Fruit fly (Drosophila melanogaster) whole organism, embryonic: ENCODE data around the gene CG14282.

Source experiments
- Atf6 ChIP-seq: fragments of 200-800 bp; sonication (Bioruptor generic); IDR thresholded peaks from 2 replicates; pipeline ENCODE4 v1.3.6; 2022; ENCODE audit warnings: missing biosample characterization, missing genetic modification characterization
- CG10431 ChIP-seq: fragments of 200-800 bp; sonication (Bioruptor generic); optimal IDR thresholded peaks from 3 replicates; lab custom pipeline; 2018; ENCODE audit warnings: missing biosample characterization, mild to moderate bottlenecking, missing genetic modification characterization
- CG11695 ChIP-seq: fragments of 200-800 bp; sonication (Bioruptor generic); IDR thresholded peaks from 3 replicates; pipeline ENCODE4 v1.3.6; 2022; ENCODE audit warnings: missing biosample characterization, missing genetic modification characterization
- CG12155 ChIP-seq: fragments of 200-800 bp; sonication (Bioruptor generic); optimal IDR thresholded peaks from 3 replicates; lab custom pipeline; 2016; ENCODE audit warnings: missing biosample characterization, missing genetic modification characterization
- CG15514 ChIP-seq: fragments of 200-800 bp; sonication (Bioruptor generic); optimal IDR thresholded peaks from 3 replicates; lab custom pipeline; 2017; ENCODE audit warnings: missing biosample characterization, missing genetic modification characterization, mild to moderate bottlenecking, moderate library complexity, missing genetic modification reagents
- CG16813 ChIP-seq: fragments of 200-800 bp; sonication (Bioruptor generic); IDR thresholded peaks from 3 replicates; pipeline ENCODE4 v1.3.6; 2022; ENCODE audit warnings: missing biosample characterization, missing genetic modification characterization; ENCODE audit not compliant: partially characterized antibody
- CG17568 ChIP-seq: fragments of 200-800 bp; sonication (Bioruptor generic); optimal IDR thresholded peaks from 2 replicates; lab custom pipeline; 2018; ENCODE audit warnings: missing biosample characterization, mild to moderate bottlenecking, missing genetic modification characterization, moderate library complexity
- CG17829 ChIP-seq: fragments of 200-800 bp; optimal IDR thresholded peaks from 2 replicates; lab custom pipeline; 2019; ENCODE audit warnings: missing biosample characterization, mild to moderate bottlenecking, missing genetic modification characterization, moderate library complexity
- CG1792 ChIP-seq: fragments of 200-800 bp; sonication (Bioruptor generic); optimal IDR thresholded peaks from 2 replicates; lab custom pipeline; 2016; ENCODE audit warnings: missing biosample characterization, missing genetic modification characterization
- CG1832 ChIP-seq: fragments of 200-800 bp; sonication (Bioruptor generic); optimal IDR thresholded peaks from 2 replicates; lab custom pipeline; 2017; ENCODE audit warnings: missing biosample characterization, mild to moderate bottlenecking, missing genetic modification characterization, inconsistent platforms
- CG2712 ChIP-seq: fragments of 200-800 bp; optimal IDR thresholded peaks from 3 replicates; lab custom pipeline; 2019; ENCODE audit warnings: missing biosample characterization, mild to moderate bottlenecking, missing genetic modification characterization, moderate library complexity
- CG30020 ChIP-seq: fragments of 200-800 bp; optimal IDR thresholded peaks from 2 replicates; lab custom pipeline; 2019; ENCODE audit warnings: missing biosample characterization, mild to moderate bottlenecking, missing genetic modification characterization, moderate library complexity
- CG32772 ChIP-seq: fragments of 200-800 bp; sonication (Bioruptor generic); IDR thresholded peaks from 2 replicates; pipeline ENCODE4 v1.3.6; 2022; ENCODE audit warnings: missing biosample characterization, missing genetic modification characterization
- CG34422 ChIP-seq: fragments of 200-800 bp; sonication (Bioruptor generic); IDR thresholded peaks from 3 replicates; pipeline ENCODE4 v1.3.6; 2022; ENCODE audit warnings: missing biosample characterization, missing genetic modification characterization
- CG4404 ChIP-seq: fragments of 200-800 bp; sonication (Bioruptor generic); IDR thresholded peaks from 2 replicates; pipeline ENCODE4 v1.3.6; 2022; ENCODE audit warnings: missing biosample characterization, missing genetic modification characterization
- CG6654 ChIP-seq: fragments of 200-800 bp; sonication (Bioruptor generic); optimal IDR thresholded peaks from 2 replicates; lab custom pipeline; 2017; ENCODE audit warnings: missing biosample characterization, mild to moderate bottlenecking, missing genetic modification characterization
- CG6854 ChIP-seq: fragments of 200-800 bp; sonication (Bioruptor generic); optimal IDR thresholded peaks from 3 replicates; lab custom pipeline; 2017; ENCODE audit warnings: missing biosample characterization, mild to moderate bottlenecking, missing genetic modification characterization
- CG7987 ChIP-seq: fragments of 200-800 bp; sonication (Bioruptor generic); optimal IDR thresholded peaks from 2 replicates; lab custom pipeline; 2018; ENCODE audit warnings: missing biosample characterization, mild to moderate bottlenecking, missing genetic modification characterization, moderate library complexity
- CG8089 ChIP-seq: fragments of 200-800 bp; sonication (Bioruptor generic); optimal IDR thresholded peaks from 3 replicates; lab custom pipeline; 2016; ENCODE audit warnings: missing biosample characterization, missing genetic modification characterization
- CrebB ChIP-seq: fragments of 200-800 bp; sonication (Bioruptor generic); optimal IDR thresholded peaks from 3 replicates; lab custom pipeline; 2018; ENCODE audit warnings: missing biosample characterization, mild to moderate bottlenecking, missing genetic modification characterization
- D ChIP-seq, 2 experiments: fragments of 200-800 bp in 1 of 2; fragments of >200 bp in 1 of 2; sonication (Bioruptor generic) in 1 of 2; optimal IDR thresholded peaks; 2 replicates in 1 of 2; 3 replicates in 1 of 2; lab custom pipeline; 2017; ENCODE audit warnings: mild to moderate bottlenecking in 1 of 2, missing biosample characterization in 1 of 2, missing genetic modification characterization in 1 of 2, missing genetic modification reagents in 1 of 2
- Eip74EF ChIP-seq, 2 experiments: fragments of 200-800 bp in 1 of 2; fragments of >200 bp in 1 of 2; sonication (Bioruptor generic) in 1 of 2; optimal IDR thresholded peaks; 2 replicates each; lab custom pipeline; 2017 to 2019; ENCODE audit warnings: missing biosample characterization in 2 of 2, missing genetic modification characterization in 2 of 2, mild to moderate bottlenecking in 1 of 2, moderate library complexity in 1 of 2
- Hmr ChIP-seq: fragments of 200-800 bp; sonication (Bioruptor generic); optimal IDR thresholded peaks from 3 replicates; lab custom pipeline; 2017; ENCODE audit warnings: mild to moderate bottlenecking, missing biosample characterization, missing genetic modification reagents, missing genetic modification characterization
- Taf1 ChIP-seq: fragments of 200-800 bp; sonication (Bioruptor generic); IDR thresholded peaks from 2 replicates; pipeline ENCODE4 v1.3.6; 2022; ENCODE audit warnings: missing biosample characterization, missing genetic modification characterization
- amos ChIP-seq: fragments of 200-800 bp; sonication (Bioruptor generic); IDR thresholded peaks from 2 replicates; pipeline ENCODE4 v1.3.6; 2022; ENCODE audit warnings: missing biosample characterization, missing genetic modification characterization; ENCODE audit not compliant: partially characterized antibody
- ap ChIP-seq: fragments of 200-800 bp; sonication (Bioruptor generic); IDR thresholded peaks from 2 replicates; pipeline ENCODE4 v1.3.6; 2022; ENCODE audit warnings: missing biosample characterization, missing genetic modification characterization
- bowl ChIP-seq: fragments of 200-800 bp; sonication (Bioruptor generic); IDR thresholded peaks from 2 replicates; pipeline ENCODE4 v1.3.6; 2022; ENCODE audit warnings: missing biosample characterization, missing genetic modification characterization
- caup ChIP-seq: fragments of 200-800 bp; sonication (Bioruptor generic); optimal IDR thresholded peaks from 3 replicates; lab custom pipeline; 2017; ENCODE audit warnings: missing biosample characterization, mild to moderate bottlenecking, missing genetic modification characterization, moderate library complexity; ENCODE audit not compliant: severe bottlenecking
- cg ChIP-seq: fragments of 200-800 bp; sonication (Bioruptor generic); optimal IDR thresholded peaks from 3 replicates; lab custom pipeline; 2019; ENCODE audit warnings: missing biosample characterization, mild to moderate bottlenecking, missing genetic modification characterization, moderate library complexity
- fd64A ChIP-seq: fragments of 200-800 bp; sonication (Bioruptor generic); optimal IDR thresholded peaks from 3 replicates; lab custom pipeline; 2018; ENCODE audit warnings: missing biosample characterization, mild to moderate bottlenecking, missing genetic modification characterization
- gsb-n ChIP-seq: fragments of 200-800 bp; sonication (Bioruptor generic); optimal IDR thresholded peaks from 3 replicates; lab custom pipeline; 2018; ENCODE audit warnings: missing biosample characterization, mild to moderate bottlenecking, missing genetic modification characterization
- her ChIP-seq: fragments of 200-800 bp; sonication (Bioruptor generic); optimal IDR thresholded peaks from 2 replicates; lab custom pipeline; 2016; ENCODE audit warnings: missing biosample characterization, missing genetic modification characterization
- knrl ChIP-seq: fragments of 200-800 bp; sonication (Bioruptor generic); IDR thresholded peaks from 3 replicates; pipeline ENCODE4 v1.3.6; 2022; ENCODE audit warnings: missing biosample characterization, missing genetic modification characterization; ENCODE audit not compliant: partially characterized antibody
- lab ChIP-seq: fragments of 200-800 bp; sonication (Bioruptor generic); optimal IDR thresholded peaks from 3 replicates; lab custom pipeline; 2017; ENCODE audit warnings: missing biosample characterization, missing genetic modification characterization, mild to moderate bottlenecking, moderate library complexity, missing genetic modification reagents
- nmo ChIP-seq: fragments of 200-800 bp; sonication (Bioruptor generic); optimal IDR thresholded peaks from 2 replicates; lab custom pipeline; 2018; ENCODE audit warnings: missing biosample characterization, mild to moderate bottlenecking, missing genetic modification characterization, moderate library complexity
- oc ChIP-seq: fragments of 200-800 bp; sonication (Bioruptor generic); optimal IDR thresholded peaks from 2 replicates; lab custom pipeline; 2018; ENCODE audit warnings: missing biosample characterization, mild to moderate bottlenecking, missing genetic modification characterization, moderate library complexity
- otp ChIP-seq: fragments of 200-800 bp; sonication (Bioruptor generic); IDR thresholded peaks from 3 replicates; pipeline ENCODE4, ENCODE4 v1.3.6; 2022; ENCODE audit warnings: missing biosample characterization, missing genetic modification characterization
- pho ChIP-seq: fragments of 200-800 bp; sonication (Bioruptor generic); optimal IDR thresholded peaks from 2 replicates; lab custom pipeline; 2016; ENCODE audit warnings: missing biosample characterization, missing genetic modification characterization
- ranshi ChIP-seq: fragments of 200-800 bp; sonication (Bioruptor generic); IDR thresholded peaks from 2 replicates; pipeline ENCODE4 v1.3.6; 2022; ENCODE audit warnings: missing biosample characterization, missing genetic modification characterization
- rib ChIP-seq: fragments of 200-800 bp; sonication (Bioruptor generic); IDR thresholded peaks from 2 replicates; pipeline ENCODE4 v1.3.6; 2022; ENCODE audit warnings: missing biosample characterization, missing genetic modification characterization
- row ChIP-seq: fragments of 200-800 bp; sonication (Bioruptor generic); IDR thresholded peaks from 3 replicates; pipeline ENCODE4 v1.3.6; 2022; ENCODE audit warnings: missing biosample characterization, missing genetic modification characterization
- run ChIP-seq: fragments of 200-800 bp; sonication (Bioruptor generic); optimal IDR thresholded peaks from 3 replicates; lab custom pipeline; 2018; ENCODE audit warnings: missing biosample characterization, mild to moderate bottlenecking, missing genetic modification characterization
- sens ChIP-seq: fragments of 200-800 bp; sonication (Bioruptor generic); peaks from one replicate; lab custom pipeline; 2016; ENCODE audit warnings: missing biosample characterization, missing genetic modification characterization
- sna ChIP-seq: fragments of 200-800 bp; sonication (Bioruptor generic); IDR thresholded peaks from 2 replicates; pipeline ENCODE4 v1.3.6; 2022; ENCODE audit warnings: missing biosample characterization, missing genetic modification characterization; ENCODE audit not compliant: partially characterized antibody
- stc ChIP-seq: fragments of 200-800 bp; sonication (Bioruptor generic); IDR thresholded peaks from 2 replicates; pipeline ENCODE4 v1.3.6; 2022; ENCODE audit warnings: missing biosample characterization, missing genetic modification characterization
- twi ChIP-seq: fragments of 200-800 bp; optimal IDR thresholded peaks from 2 replicates; lab custom pipeline; 2019; ENCODE audit warnings: missing biosample characterization, mild to moderate bottlenecking, missing genetic modification characterization, moderate library complexity
- zfh1 ChIP-seq: fragments of 200-800 bp; sonication (Bioruptor generic); IDR thresholded peaks from 3 replicates; pipeline ENCODE4 v1.3.6; 2022; ENCODE audit warnings: missing biosample characterization, missing genetic modification characterization

CG14282 gene

DNA sequence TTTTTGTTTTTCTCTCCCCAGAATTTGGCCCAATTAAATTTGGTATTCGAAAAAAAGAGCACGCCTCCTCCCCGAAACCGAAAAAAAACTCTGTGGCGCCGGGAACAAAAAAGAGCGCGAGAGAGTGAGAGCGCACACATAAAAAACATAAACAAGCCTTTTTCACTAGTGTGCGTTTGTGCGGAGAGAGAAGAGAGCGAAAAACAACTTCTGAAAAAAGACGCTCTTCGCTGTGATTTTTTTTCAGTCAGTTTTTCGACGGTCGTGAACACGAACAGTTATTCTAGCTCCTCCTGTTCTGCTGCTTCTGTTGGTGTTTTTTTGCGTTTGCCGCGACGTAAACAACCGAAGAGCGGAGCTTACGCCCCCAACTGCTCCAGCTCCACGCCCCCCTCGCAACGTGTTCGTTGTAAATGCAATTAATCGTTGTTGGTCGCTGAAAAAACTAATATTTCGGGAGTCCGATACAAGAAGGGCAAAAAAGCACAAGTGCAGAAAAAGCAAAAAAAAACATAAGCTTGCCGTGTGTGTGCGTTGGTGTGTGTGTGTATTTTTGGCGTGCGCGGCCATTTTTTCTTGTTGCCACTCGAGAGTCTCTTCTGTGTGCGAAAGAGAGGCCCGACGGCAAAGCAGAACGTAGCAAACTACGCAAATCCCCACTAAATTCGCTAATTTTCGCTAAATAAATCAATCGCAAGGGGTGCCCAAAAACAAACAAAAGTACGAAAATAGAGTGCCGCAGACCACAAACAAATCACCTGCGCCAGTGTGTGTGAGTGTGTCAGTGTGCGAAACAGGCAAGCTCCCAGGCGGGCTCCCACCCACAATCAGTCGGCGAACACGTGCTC is 12.6 kb upstream of the CG14282 start, which contains the start of gene sqz (continued):
- TF ChIP-seq CG7987 (GFP tag; lab: Kevin White, UChicago) (peak; percentile 41), row (no peak), CG2712 (tag; lab: Kevin White, UChicago) (peak; percentile 4), CG32772 (GFP tag; lab: Robert Waterston, UW) (peak; percentile 64), CrebB (tag; lab: Kevin White, UChicago) (peak; percentile 28), CG1792 (GFP tag; lab: Kevin White, UChicago) (no peak), lab (GFP tag; lab: Kevin White, UChicago) (peak; percentile 37), cg (GFP tag; lab: Kevin White, UChicago) (peak; percentile 94), CG10431 (peak; percentile 29), otp (peak; percentile 8; the same call in 1 of the 3 replicates), sna (GFP tag; lab: Robert Waterston, UW) (peak; percentile 49; the same call in 1 of the 2 replicates), CG15514 (peak; percentile 30), stc (GFP tag; lab: Robert Waterston, UW) (peak; percentile 30; the same call in 1 of the 2 replicates), amos (peak; percentile 25; the same call in 1 of the 2 replicates), CG30020 (tag; lab: Kevin White, UChicago) (no peak), Eip74EF (GFP tag; optimal IDR thresholded peaks at IDR 0.05; lab: Kevin White, UChicago) (peak in 1 of 2 experiments; percentile 17), knrl (GFP tag; lab: Robert Waterston, UW) (no peak), CG12155 (GFP tag; lab: Kevin White, UChicago) (no peak), CG4404 (GFP tag; lab: Robert Waterston, UW) (no peak), CG34422 (GFP tag; lab: Robert Waterston, UW) (peak; percentile 62; the same call in 1 of the 3 replicates), zfh1 (GFP tag; lab: Robert Waterston, UW) (0 out of 3 replicates have a peak, but pooled peaks have one; percentile 10), CG6654 (GFP tag; lab: Kevin White, UChicago) (no peak), gsb-n (tag; lab: Kevin White, UChicago) (peak; percentile 21), ap (GFP tag; lab: Robert Waterston, UW) (no peak), rib (peak; percentile 35; the same call in 1 of the 2 replicates), CG8089 (no peak), CG17829 (tag; lab: Kevin White, UChicago) (no peak), CG16813 (no peak), CG17568 (GFP tag; lab: Kevin White, UChicago) (peak; percentile 46), CG11695 (GFP tag; lab: Robert Waterston, UW) (0 out of 3 replicates have a peak, but pooled peaks have one; percentile 13), Taf1 (GFP tag; lab: Robert Waterston, UW) (no peak), twi (tag; lab: Kevin White, UChicago) (no peak), D (optimal IDR thresholded peaks at IDR 0.05; lab: Kevin White, UChicago) (no peak), D (GFP tag; optimal IDR thresholded peaks at IDR 0.05; lab: Kevin White, UChicago) (peak; percentile 4), Hmr (GFP tag; lab: Kevin White, UChicago) (peak; percentile 56), CG1832 (GFP tag; lab: Kevin White, UChicago) (peak; percentile 27), oc (tag; lab: Kevin White, UChicago) (peak; percentile 11), bowl (GFP tag; lab: Robert Waterston, UW) (no peak), nmo (GFP tag; lab: Kevin White, UChicago) (no peak), fd64A (no peak), run (tag; lab: Kevin White, UChicago) (peak; percentile 6), sens (GFP tag; lab: Kevin White, UChicago) (peak; percentile 88), ranshi (GFP tag; lab: Robert Waterston, UW) (peak; percentile 23; the same call in 1 of the 2 replicates), pho (GFP tag; lab: Kevin White, UChicago) (no peak), caup (GFP tag; lab: Kevin White, UChicago) (peak; percentile 39), her (no peak), CG6854 (peak; percentile 61), Atf6 (GFP tag; lab: Robert Waterston, UW) (peak; percentile 65)
